Worm (Caenorhabditis elegans): ENCODE results near the gene ZK673.1.
A peak's percentile ranks its signal among the peaks of the same experiment; 100 is the strongest.

DNA sequence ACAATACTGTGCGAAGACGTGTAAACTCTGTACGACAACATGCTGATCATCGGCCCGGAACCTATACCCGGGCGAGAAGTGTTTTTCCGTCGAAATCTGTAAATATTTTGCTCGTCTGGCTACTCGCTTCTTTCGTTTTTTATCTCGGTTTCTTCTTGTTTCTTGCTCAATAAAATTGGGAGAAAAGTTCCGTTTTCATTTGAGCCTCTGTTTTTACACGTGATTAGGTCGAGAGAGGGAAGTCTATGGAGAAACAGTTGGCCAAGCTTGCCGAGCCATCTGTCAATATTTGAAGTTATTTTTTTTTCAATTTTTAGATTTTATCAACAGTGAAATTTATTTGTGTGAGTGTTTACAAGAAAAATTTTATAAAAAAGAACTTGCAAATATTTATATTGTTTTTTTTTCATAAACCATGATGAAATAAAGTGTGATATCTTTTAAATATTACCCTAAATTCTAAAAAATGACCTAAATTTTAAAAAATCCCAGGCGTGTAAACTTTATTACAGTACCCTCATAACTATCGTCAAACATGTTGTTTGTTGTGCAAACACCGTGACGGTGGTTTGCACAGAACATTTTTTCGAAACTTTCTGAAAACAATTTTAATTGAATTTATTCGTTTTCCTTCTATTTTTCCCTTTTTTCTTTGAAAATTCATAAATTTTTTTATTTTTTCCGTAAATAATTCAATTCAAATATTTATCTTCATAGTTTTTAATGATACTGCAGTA lies 2.2 kb downstream of the ZK673.1 start:
- TF ChIP-seq F49E8.2 (tag; optimal IDR thresholded peaks at IDR 0.05; ENCODE audit: insufficient read depth) (no peak), tbp1 (GFP tag; optimal IDR thresholded peaks at IDR 0.05) (no peak), madf-6 (GFP tag; IDR thresholded peaks at IDR 0.05) (peak; percentile 83), ama-1 (optimal IDR thresholded peaks at IDR 0.05) (no peak), ama-1 (GFP tag; optimal IDR thresholded peaks at IDR 0.05) (no peak), ceh-27 (GFP tag; optimal IDR thresholded peaks at IDR 0.05) (no peak), dpff-1 (tag; optimal IDR thresholded peaks at IDR 0.05) (no peak), snpc-4 (GFP tag; optimal IDR thresholded peaks at IDR 0.05) (no peak), snpc-4 (tag; optimal IDR thresholded peaks at IDR 0.05) (no peak), B0336.3 (GFP tag; IDR thresholded peaks at IDR 0.05) (no peak), nhr-80 (tag; optimal IDR thresholded peaks at IDR 0.05) (no peak), rpc-1 (optimal IDR thresholded peaks at IDR 0.05) (no peak), rpc-1 (tag; optimal IDR thresholded peaks at IDR 0.05) (no peak)
